Fruit fly (Drosophila melanogaster): ENCODE results near the gene CG43059.
A peak's percentile ranks its signal among the peaks of the same experiment; 100 is the strongest.

dm6 chr3L:8312290-8312689 lies 6.5 kb downstream of the CG43059 start:
- TF ChIP-seq fd96Ca (GFP tag; IDR thresholded peaks at IDR 0.05) (peak; percentile 42; the same call in 1 of the 3 replicates), CG4496 (GFP tag; IDR thresholded peaks at IDR 0.05) (no peak), CG15710 (tag; optimal IDR thresholded peaks at IDR 0.05) (no peak), CG13204 (GFP tag; optimal IDR thresholded peaks at IDR 0.05) (no peak), CG32121 (GFP tag; IDR thresholded peaks at IDR 0.05) (no peak), CG9948 (tag; optimal IDR thresholded peaks at IDR 0.05) (no peak), CG12605 (GFP tag; IDR thresholded peaks at IDR 0.05) (no peak), CG17806 (tag; optimal IDR thresholded peaks at IDR 0.05) (no peak)

Measured in whole organism, pupa.